Fruit fly (Drosophila melanogaster) whole organism, adult: Measurements from ENCODE around the gene Ilp8.

Source experiments
- CG12768 ChIP-seq: fragments of 200-800 bp; sonication (Bioruptor generic); optimal IDR thresholded peaks from 2 replicates; lab custom pipeline; 2017; ENCODE audit warnings: missing biosample characterization, missing genetic modification characterization, mild to moderate bottlenecking, moderate library complexity, missing genetic modification reagents
- CG14711 ChIP-seq: fragments of 200-800 bp; sonication (Bioruptor generic); optimal IDR thresholded peaks from 2 replicates; lab custom pipeline; 2018; ENCODE audit warnings: missing biosample characterization, mild to moderate bottlenecking, missing genetic modification characterization, moderate library complexity
- Clk ChIP-seq: fragments of 200-800 bp; sonication (Bioruptor generic); optimal IDR thresholded peaks from 2 replicates; lab custom pipeline; 2017; ENCODE audit warnings: missing biosample characterization, missing genetic modification characterization
- kay ChIP-seq: fragments of 200-800 bp; sonication (Bioruptor generic); peaks from one replicate; lab custom pipeline; 2016; ENCODE audit warnings: missing biosample characterization, missing genetic modification characterization, borderline replicate concordance
- ovo ChIP-seq: fragments of 200-800 bp; sonication (Bioruptor generic); optimal IDR thresholded peaks from 2 replicates; lab custom pipeline; 2016; ENCODE audit warnings: missing biosample characterization, missing genetic modification characterization
- toe ChIP-seq: fragments of 200-800 bp; sonication (Bioruptor generic); optimal IDR thresholded peaks from 2 replicates; lab custom pipeline; 2016; ENCODE audit warnings: missing biosample characterization, missing genetic modification characterization

DNA sequence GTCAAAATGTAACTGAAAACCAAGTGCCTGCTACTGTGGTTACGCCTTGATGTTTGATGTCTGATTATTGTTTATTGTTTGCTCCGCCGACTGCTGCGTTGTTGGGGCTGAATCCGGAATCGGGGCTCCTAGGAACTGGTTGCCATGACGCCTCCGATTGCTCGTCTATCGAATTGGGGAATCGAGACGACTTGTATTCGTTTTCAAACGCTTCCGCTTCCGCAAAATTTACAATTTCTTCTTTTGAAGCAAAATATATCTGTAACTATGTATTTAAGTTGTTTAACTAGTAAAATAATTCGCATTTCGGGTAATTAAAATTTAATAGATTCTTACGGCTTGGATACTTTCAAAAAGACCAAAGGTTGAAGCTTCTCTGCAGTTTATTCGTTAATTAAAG, 9.1 kb downstream of the Ilp8 start, which contains the start of gene CG6652:
- no peak for TF ChIP-seq kay (GFP tag; lab: Kevin White, UChicago)
- TF ChIP-seq ovo (GFP tag; lab: Kevin White, UChicago) = no peak
- no peak for TF ChIP-seq Clk
- TF ChIP-seq CG12768 (GFP tag; lab: Kevin White, UChicago) = no peak
- TF ChIP-seq CG14711 = no peak
- no peak for TF ChIP-seq toe
